Fruit fly (Drosophila melanogaster) Kc167 (cell line): Measurements from ENCODE around the gene jvl.

Source experiments
- Sin3A ChIP-seq: fragments of >200 bp; optimal IDR thresholded peaks from 2 replicates; lab custom pipeline; 2018; ENCODE audit warnings: missing external identifiers
- h ChIP-seq: fragments of >200 bp; optimal IDR thresholded peaks from 3 replicates; lab custom pipeline; 2018; ENCODE audit warnings: missing external identifiers

dm6 chr3R:14785335-14785734, 44.0 kb downstream of the jvl start:
- TF ChIP-seq Sin3A (lab: Kevin White, UChicago), result no peak
- no peak for TF ChIP-seq h (lab: Kevin White, UChicago)
